Worm (Caenorhabditis elegans) whole organism, midembryonic: ENCODE data around the gene C25H3.15.

Experiments used
- T22C8.4 ChIP-seq: fragments of 200-800 bp; sonication (Bioruptor generic); IDR thresholded peaks from 2 replicates; pipeline ENCODE4 v1.3.6; 2022; ENCODE audit warnings: missing genetic modification characterization, missing compliant biosample characterization
- cog-1 ChIP-seq: sonication (generic microtip); optimal IDR thresholded peaks from 2 replicates; lab custom pipeline; 2016; ENCODE audit warnings: missing genetic modification characterization, missing compliant biosample characterization
- flt-1 ChIP-seq: fragments of 200-800 bp; sonication (Bioruptor generic); IDR thresholded peaks from 2 replicates; pipeline ENCODE4 v1.3.6; 2022; ENCODE audit warnings: missing genetic modification characterization, missing compliant biosample characterization
- klf-2 ChIP-seq: fragments of 200-800 bp; sonication (Bioruptor generic); conservative IDR thresholded peaks from 2 replicates; pipeline ENCODE4 v1.3.6; 2022; ENCODE audit warnings: missing genetic modification reagents, missing genetic modification characterization, missing compliant biosample characterization
- med-1 ChIP-seq: sonication (generic microtip); optimal IDR thresholded peaks from 2 replicates; lab custom pipeline; 2017; ENCODE audit warnings: missing genetic modification characterization, mild to moderate bottlenecking, missing compliant biosample characterization, antibody characterized with exemption, missing genetic modification reagents; ENCODE audit not compliant: insufficient read depth
- ref-1 ChIP-seq: fragments of 200-800 bp; sonication (Bioruptor generic); conservative IDR thresholded peaks from 2 replicates; pipeline ENCODE4 v1.3.6; 2022; ENCODE audit warnings: missing genetic modification reagents, missing genetic modification characterization, missing compliant biosample characterization
- tab-1 ChIP-seq: fragments of 200-800 bp; sonication (Bioruptor generic); IDR thresholded peaks from 2 replicates; pipeline ENCODE4 v1.3.6; 2022; ENCODE audit warnings: missing genetic modification characterization, missing compliant biosample characterization
- ztf-23 ChIP-seq: fragments of 200-800 bp; sonication (Bioruptor generic); IDR thresholded peaks from 2 replicates; pipeline ENCODE4 v1.3.6; 2022; ENCODE audit warnings: missing genetic modification reagents, missing genetic modification characterization, missing compliant biosample characterization
- ztf-29 ChIP-seq: fragments of 200-800 bp; sonication (Bioruptor generic); IDR thresholded peaks from 2 replicates; pipeline ENCODE4 v1.3.6; 2022; ENCODE audit warnings: missing genetic modification reagents, missing genetic modification characterization, missing compliant biosample characterization

The C25H3.15 gene

DNA sequence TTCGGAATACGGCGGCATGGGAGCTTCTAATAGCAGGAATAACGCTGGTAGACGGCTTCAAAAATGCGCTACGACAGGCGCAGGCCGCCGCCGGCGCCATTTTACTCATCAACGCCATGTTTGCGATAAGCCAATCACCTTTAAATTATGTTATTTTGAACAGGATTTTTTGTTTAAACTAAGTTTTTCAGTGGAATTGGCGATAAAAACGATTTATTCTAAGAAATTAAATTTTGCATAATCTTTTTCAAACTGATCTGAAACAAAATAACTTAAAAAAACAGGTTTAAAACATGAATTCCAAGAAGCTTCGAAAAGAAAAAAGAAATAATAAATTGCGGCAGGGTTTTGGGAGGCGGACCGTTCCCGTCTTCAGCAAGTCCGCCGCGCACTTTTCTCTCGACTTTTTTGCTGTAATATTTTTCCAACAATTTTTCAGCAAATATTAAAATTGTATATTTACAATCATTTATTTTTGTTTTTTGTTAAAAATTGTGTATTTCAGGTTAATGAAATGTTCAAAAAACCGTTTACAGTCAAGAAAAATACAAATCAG is 26.2 kb downstream of the C25H3.15 start, which contains the start of the genes ndub-5 and eif-2D:
TSS of gene ndub-5 (minus strand) at position 138 of the 556 bp plus-strand sequence.
TSS of gene eif-2D (plus strand) at position 506 of the 556 bp plus-strand sequence.
- TF ChIP-seq ref-1: no peak
- no peak for TF ChIP-seq med-1
- TF ChIP-seq flt-1: no peak
- TF ChIP-seq ztf-23 (GFP tag; lab: Robert Waterston, UW): no peak
- no peak for TF ChIP-seq T22C8.4 (GFP tag; lab: Robert Waterston, UW)
- no peak for TF ChIP-seq cog-1
- TF ChIP-seq tab-1 (GFP tag; lab: Robert Waterston, UW): no peak
- no peak for TF ChIP-seq klf-2 (GFP tag; lab: Robert Waterston, UW)
- no peak for TF ChIP-seq ztf-29 (GFP tag; lab: Robert Waterston, UW)

DNA sequence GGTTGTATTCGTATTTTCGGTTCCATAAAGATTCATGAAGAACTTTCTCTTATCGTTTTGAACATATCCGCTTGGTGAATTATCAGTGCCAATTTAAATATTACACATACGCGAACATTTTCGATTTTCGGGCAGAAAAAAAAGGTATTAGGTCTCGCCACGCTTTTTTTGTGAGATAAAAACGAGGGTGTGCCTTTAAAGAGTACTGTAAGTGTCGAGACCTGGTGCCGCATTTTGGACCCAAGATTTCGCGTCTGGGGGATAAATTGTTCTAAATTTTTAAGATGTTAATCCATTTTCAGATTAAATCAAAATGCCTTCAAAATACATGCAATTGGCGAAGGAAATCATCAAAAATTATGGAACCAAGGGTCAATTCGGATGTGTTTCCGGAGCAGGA is 28.8 kb downstream of the C25H3.15 start, which contains the start of gene C25H3.3:
TSS of gene C25H3.3 (plus strand) at position 301 of the 400 bp plus-strand sequence.
- TF ChIP-seq med-1: no peak
- no peak for TF ChIP-seq tab-1 (GFP tag; lab: Robert Waterston, UW)
- TF ChIP-seq klf-2 (GFP tag; lab: Robert Waterston, UW): no peak
- no peak for TF ChIP-seq T22C8.4 (GFP tag; lab: Robert Waterston, UW)
- TF ChIP-seq flt-1: no peak

DNA sequence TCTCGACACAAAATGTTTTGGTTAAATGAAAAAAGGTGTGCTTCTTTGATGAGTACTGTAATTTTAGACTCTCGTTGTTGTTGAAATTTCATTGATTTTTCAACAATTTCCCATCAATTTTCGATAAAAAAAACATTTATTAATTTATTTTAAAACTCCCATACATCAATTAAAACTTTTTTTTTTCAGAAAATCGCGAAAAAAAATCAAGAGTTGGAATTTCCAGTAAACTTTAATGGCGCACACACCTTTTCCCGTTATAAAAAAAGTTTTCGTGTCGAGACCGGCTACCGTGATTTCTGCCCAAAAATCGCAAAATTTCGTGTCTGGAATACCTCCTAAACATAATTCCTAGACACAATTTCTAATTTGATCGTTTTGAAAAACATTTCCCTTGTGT is 29.7 kb downstream of the C25H3.15 start, which contains the start of gene C25H3.14:
TSS of gene C25H3.14 (plus strand) at position 301 of the 400 bp plus-strand sequence.
- TF ChIP-seq cog-1 (no peak), ztf-29 (GFP tag; lab: Robert Waterston, UW) (no peak), ztf-23 (GFP tag; lab: Robert Waterston, UW) (no peak), flt-1 (no peak), T22C8.4 (GFP tag; lab: Robert Waterston, UW) (no peak), med-1 (no peak), klf-2 (GFP tag; lab: Robert Waterston, UW) (no peak), tab-1 (GFP tag; lab: Robert Waterston, UW) (no peak), ref-1 (no peak)

DNA sequence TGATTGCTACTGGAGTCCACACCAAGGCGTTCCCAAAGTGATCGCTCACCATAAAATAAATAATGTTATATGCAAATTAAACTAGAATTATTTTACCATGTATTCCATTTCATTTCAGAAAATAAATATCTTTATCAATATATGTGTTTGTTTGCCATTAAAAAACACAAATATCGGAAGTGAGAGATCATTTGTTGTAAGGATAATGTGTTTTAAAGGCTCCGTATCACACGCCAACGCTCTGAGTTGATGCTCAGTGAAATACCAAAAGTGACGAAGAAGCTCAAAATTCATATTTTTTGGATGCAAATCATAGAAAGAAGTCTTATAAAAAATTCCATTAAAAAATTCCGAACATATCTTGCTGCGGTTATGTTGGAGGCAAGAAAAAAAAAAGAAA is 31.1 kb downstream of the C25H3.15 start:
- TF ChIP-seq ztf-29 (GFP tag; lab: Robert Waterston, UW) (no peak), ztf-23 (GFP tag; lab: Robert Waterston, UW) (no peak), ref-1 (no peak), T22C8.4 (GFP tag; lab: Robert Waterston, UW) (no peak), cog-1 (no peak), klf-2 (GFP tag; lab: Robert Waterston, UW) (no peak), med-1 (no peak), flt-1 (no peak), tab-1 (GFP tag; lab: Robert Waterston, UW) (no peak)

DNA sequence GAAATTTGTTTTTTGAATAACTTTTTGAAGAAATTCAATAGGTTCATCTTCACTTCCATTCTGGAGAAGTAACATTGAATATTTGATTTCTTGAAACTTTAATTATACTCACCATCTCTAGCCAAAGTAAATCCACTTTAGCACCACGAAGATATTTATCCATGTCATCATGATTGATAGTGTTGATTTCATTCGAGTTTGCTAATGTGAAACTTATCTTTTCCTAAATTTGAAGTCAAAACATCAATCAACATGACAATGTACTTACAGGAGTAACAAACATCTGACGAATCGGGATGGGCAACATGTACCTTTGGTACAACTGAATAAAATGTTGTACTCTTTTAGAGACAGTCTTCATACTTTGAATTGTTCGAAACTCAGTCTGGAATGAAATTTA is 32.2 kb downstream of the C25H3.15 start:
- TF ChIP-seq med-1: no peak
- TF ChIP-seq klf-2 (GFP tag; lab: Robert Waterston, UW): no peak
- no peak for TF ChIP-seq ref-1
- TF ChIP-seq ztf-23 (GFP tag; lab: Robert Waterston, UW): no peak
- no peak for TF ChIP-seq tab-1 (GFP tag; lab: Robert Waterston, UW)
- TF ChIP-seq flt-1: no peak
- TF ChIP-seq ztf-29 (GFP tag; lab: Robert Waterston, UW): no peak
- no peak for TF ChIP-seq cog-1
- no peak for TF ChIP-seq T22C8.4 (GFP tag; lab: Robert Waterston, UW)

DNA sequence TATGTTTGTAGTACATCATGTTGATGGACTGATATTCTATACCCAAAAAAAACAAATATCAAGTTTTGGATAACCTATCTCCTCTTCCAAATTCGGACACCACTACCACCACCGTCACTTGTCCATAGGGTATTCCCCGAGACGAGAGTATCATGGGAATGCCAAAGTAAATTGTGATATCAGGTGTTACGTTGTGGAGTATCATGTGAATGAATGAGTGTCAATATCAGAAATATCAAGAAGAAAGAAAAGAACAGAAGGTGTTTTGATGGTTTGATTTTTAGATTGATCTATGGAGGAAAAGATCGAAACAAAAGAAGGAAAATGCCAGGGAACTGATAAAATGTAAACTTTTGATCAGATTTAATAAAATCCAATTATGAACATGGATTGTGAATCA is 33.1 kb downstream of the C25H3.15 start:
- TF ChIP-seq T22C8.4 (GFP tag; lab: Robert Waterston, UW): no peak

DNA sequence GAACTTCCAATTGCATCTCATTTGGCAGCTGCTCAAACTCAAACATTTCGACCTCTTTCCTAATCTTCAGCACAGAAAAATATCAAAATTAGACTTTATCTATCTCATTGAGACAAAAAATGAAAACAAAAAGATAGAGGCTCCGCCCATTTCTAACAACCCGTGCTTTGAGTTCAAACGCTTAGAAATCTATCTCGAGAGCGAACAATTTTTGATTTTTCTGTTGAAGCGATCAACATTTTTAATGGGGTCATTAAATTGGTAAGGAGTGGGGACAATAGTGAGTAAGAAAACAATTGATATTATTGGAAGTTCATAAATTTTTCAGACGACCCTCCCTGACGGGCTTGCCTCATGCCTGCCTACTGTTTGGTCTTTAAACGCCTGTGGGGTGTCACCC is 33.7 kb downstream of the C25H3.15 start, which contains the start of the genes C25H3.10 and C25H3.1:
TSS of gene C25H3.10 (minus strand) at position 101 of the 400 bp plus-strand sequence.
TSS of gene C25H3.1 (plus strand) at position 203 of the 400 bp plus-strand sequence.
- no peak for TF ChIP-seq ztf-23 (GFP tag; lab: Robert Waterston, UW)
- no peak for TF ChIP-seq T22C8.4 (GFP tag; lab: Robert Waterston, UW)
- TF ChIP-seq tab-1 (GFP tag; lab: Robert Waterston, UW): no peak
- TF ChIP-seq cog-1: no peak
- TF ChIP-seq ref-1: no peak
- TF ChIP-seq klf-2 (GFP tag; lab: Robert Waterston, UW): no peak

DNA sequence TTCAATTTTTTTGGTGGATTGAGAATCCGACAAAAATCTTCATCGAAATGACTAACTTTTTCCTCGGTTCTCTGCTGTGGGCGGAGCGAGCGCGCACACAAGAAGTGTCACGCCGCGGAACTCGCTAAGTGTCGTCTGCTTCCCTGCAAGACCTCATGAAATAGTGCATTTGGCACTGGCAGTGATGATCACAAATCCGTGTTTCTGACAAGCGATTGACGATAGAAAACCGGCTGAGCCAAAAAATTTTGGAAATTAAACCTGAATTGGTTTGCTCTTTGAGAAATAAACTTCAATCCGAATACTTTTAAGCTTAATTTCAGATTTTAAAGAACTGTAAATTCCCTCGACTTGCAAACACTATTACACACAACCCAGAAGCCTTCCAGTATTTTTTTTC is 36.4 kb downstream of the C25H3.15 start:
- TF ChIP-seq ztf-23 (GFP tag; lab: Robert Waterston, UW) (no peak), ref-1 (no peak), flt-1 (no peak), tab-1 (GFP tag; lab: Robert Waterston, UW) (no peak), ztf-29 (GFP tag; lab: Robert Waterston, UW) (no peak), cog-1 (no peak), med-1 (no peak), T22C8.4 (GFP tag; lab: Robert Waterston, UW) (no peak), klf-2 (GFP tag; lab: Robert Waterston, UW) (no peak)

DNA sequence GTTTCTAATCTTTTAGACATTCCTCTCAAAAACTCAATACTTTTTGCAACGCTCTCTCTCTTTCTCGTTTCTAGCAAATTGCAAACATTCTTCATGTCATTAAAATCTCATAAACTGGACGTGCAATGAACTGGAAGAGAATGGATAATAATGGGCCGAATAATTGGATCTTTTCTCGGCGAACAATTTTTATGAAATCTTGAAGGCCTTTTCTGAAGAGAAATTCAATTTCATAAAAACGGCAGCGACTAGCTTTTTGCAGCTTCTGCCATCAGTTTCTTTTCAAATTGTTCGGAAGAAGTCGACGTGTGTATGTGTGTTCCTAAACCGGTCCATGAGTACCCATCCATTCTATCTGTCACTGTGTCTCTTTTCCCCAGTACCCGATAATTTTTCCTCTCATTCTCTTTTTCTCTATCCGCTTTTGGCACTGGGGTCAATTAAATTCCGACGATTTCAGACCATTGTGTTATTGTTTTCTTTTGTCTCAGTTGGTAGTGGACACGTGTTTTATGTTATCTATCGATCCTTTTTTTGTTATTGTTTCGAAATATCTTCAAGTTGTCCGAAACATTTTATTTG is 37.6 kb downstream of the C25H3.15 start:
- TF ChIP-seq ztf-23 (GFP tag; lab: Robert Waterston, UW): 0 out of 2 replicates have a peak, but pooled peaks have one; percentile 11
- TF ChIP-seq ztf-29 (GFP tag; lab: Robert Waterston, UW): no peak

DNA sequence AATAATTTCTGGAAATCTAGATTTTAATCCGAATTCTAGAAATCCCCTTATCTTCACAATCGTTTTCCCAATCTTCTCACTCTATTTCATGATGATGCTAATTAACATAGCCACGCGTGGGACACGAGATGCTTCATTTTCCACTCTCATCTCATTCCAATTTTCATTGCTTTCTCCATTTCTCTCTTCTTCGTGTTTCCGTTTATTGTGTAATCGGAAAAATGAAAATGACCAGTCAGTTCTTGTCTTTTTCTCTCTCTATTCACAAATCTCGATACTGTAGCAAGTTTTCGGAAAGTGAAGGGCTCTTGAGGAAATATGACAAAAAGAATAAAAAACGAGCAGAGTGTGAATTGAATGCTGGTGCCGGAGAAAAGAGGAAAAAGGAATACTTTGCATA is 39.4 kb downstream of the C25H3.15 start:
- TF ChIP-seq cog-1: no peak
- no peak for TF ChIP-seq klf-2 (GFP tag; lab: Robert Waterston, UW)
- no peak for TF ChIP-seq ztf-29 (GFP tag; lab: Robert Waterston, UW)

DNA sequence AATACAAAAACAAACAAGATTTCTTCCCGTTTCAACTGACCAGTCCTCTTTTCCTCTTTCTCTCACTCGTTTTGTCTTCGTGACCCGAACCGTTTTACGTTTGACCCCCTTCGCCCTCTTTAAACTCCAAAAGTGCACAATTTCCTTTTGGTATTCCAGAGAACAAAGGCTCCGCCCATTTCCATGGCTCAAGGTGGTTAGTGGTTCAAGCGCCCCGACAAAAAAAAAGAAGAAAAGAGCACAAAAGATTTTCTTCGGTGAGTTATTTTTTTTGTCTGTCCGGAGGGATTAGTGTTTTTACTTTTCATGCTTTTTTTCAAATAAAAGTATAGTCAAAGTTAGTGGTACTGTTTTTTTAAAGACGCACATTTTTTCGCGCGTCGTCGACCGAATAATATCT is 42.4 kb downstream of the C25H3.15 start, which contains the start of gene osta-2:
TSS of gene osta-2 (plus strand) at position 160 of the 400 bp plus-strand sequence.
- TF ChIP-seq T22C8.4 (GFP tag; lab: Robert Waterston, UW) (no peak), ztf-23 (GFP tag; lab: Robert Waterston, UW) (no peak), ref-1 (no peak), ztf-29 (GFP tag; lab: Robert Waterston, UW) (no peak), med-1 (no peak), flt-1 (no peak), tab-1 (GFP tag; lab: Robert Waterston, UW) (no peak), klf-2 (GFP tag; lab: Robert Waterston, UW) (no peak), cog-1 (no peak)
